Fruit fly (Drosophila melanogaster) whole organism, wandering third instar larva: ENCODE measurements around the gene Hsp27.

Experiments
- Hr78 ChIP-seq: fragments of >200 bp; optimal IDR thresholded peaks from 2 replicates; lab custom pipeline; 2017; ENCODE audit warnings: missing biosample characterization, missing genetic modification characterization
- rgr ChIP-seq: fragments of 200-800 bp; sonication (Bioruptor generic); optimal IDR thresholded peaks from 3 replicates; lab custom pipeline; 2016; ENCODE audit warnings: missing biosample characterization, mild to moderate bottlenecking, missing genetic modification characterization
- sage ChIP-seq: fragments of 200-800 bp; sonication (Bioruptor generic); optimal IDR thresholded peaks from 2 replicates; lab custom pipeline; 2016; ENCODE audit warnings: missing biosample characterization, mild to moderate bottlenecking, missing genetic modification characterization
- usp ChIP-seq: fragments of >200 bp; optimal IDR thresholded peaks from 2 replicates; lab custom pipeline; 2017; ENCODE audit warnings: missing biosample characterization, missing genetic modification characterization

- TF ChIP-seq sage (GFP tag; lab: Kevin White, UChicago), result no peak
- TF ChIP-seq rgr, result no peak
- no peak for TF ChIP-seq usp (GFP tag; lab: Kevin White, UChicago)
- no peak for TF ChIP-seq Hr78 (GFP tag; lab: Kevin White, UChicago)
Observed at dm6 chr3L:9372278-9372975, 11.4 kb upstream of the Hsp27 start, which contains the start of the genes Hsp67Bc, CG4456 and Hsp22.
